Worm (Caenorhabditis elegans) whole organism, young adult: ENCODE data around the gene F45D3.2.

Experiments used
- C06A6.2 ChIP-seq: fragments of 200-800 bp; sonication (Bioruptor generic); conservative IDR thresholded peaks from 2 replicates; pipeline ENCODE4 v1.3.6; 2022; ENCODE audit warnings: missing genetic modification characterization, missing compliant biosample characterization
- D2030.7 ChIP-seq: fragments of 200-800 bp; sonication (Bioruptor generic); IDR thresholded peaks from 2 replicates; pipeline ENCODE4 v1.3.6; 2022; ENCODE audit warnings: missing genetic modification reagents, missing genetic modification characterization, missing compliant biosample characterization
- F23B12.7 ChIP-seq: sonication (generic microtip); optimal IDR thresholded peaks from 2 replicates; lab custom pipeline; 2017; ENCODE audit warnings: missing genetic modification characterization, mild to moderate bottlenecking, missing compliant biosample characterization, antibody characterized with exemption, moderate library complexity; ENCODE audit not compliant: insufficient read depth
- F37B4.10 ChIP-seq: fragments of 200-800 bp; sonication (Bioruptor generic); IDR thresholded peaks from 2 replicates; pipeline ENCODE4 v1.3.6; 2022; ENCODE audit warnings: missing genetic modification characterization, missing compliant biosample characterization
- F55B11.4 ChIP-seq: sonication (generic microtip); optimal IDR thresholded peaks from 2 replicates; lab custom pipeline; 2016; ENCODE audit warnings: missing compliant biosample characterization, missing genetic modification characterization, borderline replicate concordance; ENCODE audit not compliant: insufficient read depth
- K12H6.12 ChIP-seq: fragments of 200-800 bp; sonication (Bioruptor generic); optimal IDR thresholded peaks from 2 replicates; lab custom pipeline; 2018; ENCODE audit warnings: mild to moderate bottlenecking, missing genetic modification characterization, missing compliant biosample characterization
- Y95B8A.8 ChIP-seq: fragments of 200-800 bp; sonication (Bioruptor generic); IDR thresholded peaks from 2 replicates; pipeline ENCODE4 v1.3.6; 2022; ENCODE audit warnings: missing genetic modification reagents, missing genetic modification characterization, missing compliant biosample characterization
- ZK185.1 ChIP-seq: sonication (generic microtip); optimal IDR thresholded peaks from 2 replicates; lab custom pipeline; 2016; ENCODE audit warnings: mild to moderate bottlenecking, missing genetic modification characterization, missing compliant biosample characterization; ENCODE audit not compliant: poor library complexity, severe bottlenecking
- ama-1 ChIP-seq, 3 experiments: fragments of 150-350 bp in 1 of 3; sonication (generic microtip) in 2 of 3; optimal IDR thresholded peaks; 2 replicates each; lab custom pipeline; 2014 to 2018; ENCODE audit warnings: missing biosample characterization in 2 of 3, missing genetic modification characterization in 2 of 3, missing genetic modification reagents in 2 of 3
- attf-3 ChIP-seq: fragments of 200-800 bp; sonication (Bioruptor generic); conservative IDR thresholded peaks from 2 replicates; pipeline ENCODE4 v1.3.6; 2022; ENCODE audit warnings: missing genetic modification reagents, missing genetic modification characterization, missing compliant biosample characterization
- bed-1 ChIP-seq: fragments of 200-800 bp; sonication (Bioruptor generic); IDR thresholded peaks from 2 replicates; pipeline ENCODE4 v1.3.6; 2022; ENCODE audit warnings: missing genetic modification reagents, missing genetic modification characterization, missing compliant biosample characterization
- egl-18 ChIP-seq: fragments of 200-800 bp; sonication (Bioruptor generic); IDR thresholded peaks from 2 replicates; pipeline ENCODE4 v1.3.6; 2022; ENCODE audit warnings: missing genetic modification reagents, missing genetic modification characterization, missing compliant biosample characterization
- egrh-3 ChIP-seq: fragments of 200-800 bp; sonication (Bioruptor generic); IDR thresholded peaks from 2 replicates; pipeline ENCODE4 v1.3.6; 2022; ENCODE audit warnings: missing genetic modification reagents, missing genetic modification characterization, missing compliant biosample characterization
- ets-4 ChIP-seq: fragments of 200-800 bp; sonication (Bioruptor generic); optimal IDR thresholded peaks from 2 replicates; lab custom pipeline; 2018; ENCODE audit warnings: mild to moderate bottlenecking, missing genetic modification characterization, missing compliant biosample characterization
- hlh-12 ChIP-seq: sonication (generic microtip); optimal IDR thresholded peaks from 2 replicates; lab custom pipeline; 2016; ENCODE audit warnings: missing genetic modification characterization, missing compliant biosample characterization
- hmg-20 ChIP-seq: fragments of 200-800 bp; sonication (Bioruptor generic); IDR thresholded peaks from 2 replicates; pipeline ENCODE4 v1.3.6; 2022; ENCODE audit warnings: missing genetic modification reagents, missing genetic modification characterization, missing compliant biosample characterization
- hsf-1 ChIP-seq: fragments of 200-800 bp; sonication (Bioruptor generic); IDR thresholded peaks from 2 replicates; pipeline ENCODE4 v1.3.6; 2022; ENCODE audit warnings: missing genetic modification reagents, missing genetic modification characterization, missing compliant biosample characterization
- lag-1 ChIP-seq: fragments of 200-800 bp; sonication (Bioruptor generic); IDR thresholded peaks from 2 replicates; pipeline ENCODE4 v1.3.6; 2022; ENCODE audit warnings: missing genetic modification reagents, missing genetic modification characterization, missing compliant biosample characterization
- lin-26 ChIP-seq: fragments of 200-800 bp; sonication (Bioruptor generic); IDR thresholded peaks from 2 replicates; pipeline ENCODE4 v1.3.6; 2022; ENCODE audit warnings: missing genetic modification reagents, missing genetic modification characterization, missing compliant biosample characterization
- lsl-1 ChIP-seq: fragments of 200-800 bp; sonication (Bioruptor generic); optimal IDR thresholded peaks from 2 replicates; lab custom pipeline; 2018; ENCODE audit warnings: mild to moderate bottlenecking, missing genetic modification characterization, moderate library complexity, missing compliant biosample characterization
- lsy-27 ChIP-seq: sonication (generic microtip); optimal IDR thresholded peaks from 2 replicates; lab custom pipeline; 2017; ENCODE audit warnings: missing genetic modification characterization, mild to moderate bottlenecking, missing compliant biosample characterization, antibody characterized with exemption, missing genotype, borderline replicate concordance; ENCODE audit not compliant: insufficient read depth
- madf-10 ChIP-seq: sonication (generic microtip); optimal IDR thresholded peaks from 2 replicates; lab custom pipeline; 2016; ENCODE audit warnings: mild to moderate bottlenecking, missing genetic modification characterization, missing compliant biosample characterization
- madf-3 ChIP-seq: fragments of 200-800 bp; sonication (Bioruptor generic); IDR thresholded peaks from 2 replicates; pipeline ENCODE4 v1.3.6; 2022; ENCODE audit warnings: missing genetic modification reagents, missing genetic modification characterization, missing compliant biosample characterization
- madf-6 ChIP-seq: fragments of 200-800 bp; sonication (Bioruptor generic); IDR thresholded peaks from 2 replicates; pipeline ENCODE4 v1.3.6; 2022; ENCODE audit warnings: missing genetic modification reagents, missing genetic modification characterization, missing compliant biosample characterization
- mes-4 ChIP-seq: sonication (generic microtip); optimal IDR thresholded peaks from 2 replicates; lab custom pipeline; 2016; ENCODE audit warnings: missing genotype, missing genetic modification characterization, missing compliant biosample characterization
- nfyb-1 ChIP-seq: fragments of 200-800 bp; sonication (Bioruptor generic); IDR thresholded peaks from 2 replicates; pipeline ENCODE4 v1.3.6; 2022; ENCODE audit warnings: missing genetic modification reagents, missing genetic modification characterization, missing compliant biosample characterization
- rec-8 ChIP-seq, 2 experiments: sonication (generic microtip); optimal IDR thresholded peaks; 2 replicates each; lab custom pipeline; 2016; ENCODE audit warnings: mild to moderate bottlenecking in 2 of 2, missing genetic modification characterization in 2 of 2, missing genetic modification reagents in 2 of 2, missing genotype in 2 of 2, missing biosample characterization in 1 of 2, missing compliant biosample characterization in 1 of 2, moderate library complexity in 1 of 2
- snpc-1.1 ChIP-seq: sonication (generic microtip); optimal IDR thresholded peaks from 2 replicates; lab custom pipeline; 2017; ENCODE audit warnings: missing genetic modification characterization, mild to moderate bottlenecking, missing compliant biosample characterization, antibody characterized with exemption, moderate library complexity, missing genotype, missing genetic modification reagents; ENCODE audit not compliant: insufficient read depth
- somi-1 ChIP-seq: fragments of 200-800 bp; sonication (Bioruptor generic); optimal IDR thresholded peaks from 2 replicates; lab custom pipeline; 2018; ENCODE audit warnings: mild to moderate bottlenecking, missing genetic modification characterization, missing compliant biosample characterization
- xnd-1 ChIP-seq: sonication (generic microtip); optimal IDR thresholded peaks from 2 replicates; lab custom pipeline; 2016; ENCODE audit warnings: missing genotype, missing genetic modification reagents, missing genetic modification characterization, missing compliant biosample characterization
- zim-3 ChIP-seq: sonication (generic microtip); optimal IDR thresholded peaks from 2 replicates; lab custom pipeline; 2017; ENCODE audit warnings: mild to moderate bottlenecking, missing genetic modification characterization, moderate library complexity, missing compliant biosample characterization
- ztf-22 ChIP-seq: fragments of 200-800 bp; sonication (Bioruptor generic); optimal IDR thresholded peaks from 2 replicates; lab custom pipeline; 2018; ENCODE audit warnings: mild to moderate bottlenecking, missing genetic modification characterization, moderate library complexity, missing compliant biosample characterization
- ztf-26 ChIP-seq: sonication (generic microtip); optimal IDR thresholded peaks from 2 replicates; lab custom pipeline; 2017; ENCODE audit warnings: missing genetic modification characterization, missing compliant biosample characterization

Gene F45D3.2

ce11 chrV:12553286-12553725 lies 12.5 kb downstream of the F45D3.2 start (continued):
- TF ChIP-seq xnd-1 (tag; lab: Kevin White, UChicago) (no peak), egl-18 (GFP tag; lab: Robert Waterston, UW) (no peak), mes-4 (no peak), somi-1 (GFP tag; lab: Kevin White, UChicago) (peak; percentile 87), lin-26 (GFP tag; lab: Robert Waterston, UW) (no peak), hmg-20 (no peak), ets-4 (GFP tag; lab: Kevin White, UChicago) (no peak), K12H6.12 (tag; lab: Kevin White, UChicago) (no peak), madf-3 (GFP tag; lab: Robert Waterston, UW) (no peak), hlh-12 (tag; lab: Kevin White, UChicago) (no peak), F37B4.10 (GFP tag; lab: Robert Waterston, UW) (no peak), nfyb-1 (GFP tag; lab: Robert Waterston, UW) (no peak), snpc-1.1 (tag; lab: Kevin White, UChicago) (no peak), rec-8 (tag; optimal IDR thresholded peaks at IDR 0.05; lab: Kevin White, UChicago) (no peak), bed-1 (no peak), C06A6.2 (GFP tag; lab: Robert Waterston, UW) (peak; percentile 59; the same call in 1 of the 2 replicates), egrh-3 (no peak), ztf-22 (GFP tag; lab: Kevin White, UChicago) (no peak), hsf-1 (GFP tag; lab: Robert Waterston, UW) (no peak)

ce11 chrV:12554172-12555031 lies 13.6 kb downstream of the F45D3.2 start:
- TF ChIP-seq somi-1 (GFP tag; lab: Kevin White, UChicago) (peak; percentile 45), lsy-27 (tag; lab: Kevin White, UChicago) (no peak), C06A6.2 (GFP tag; lab: Robert Waterston, UW) (0 out of 2 replicates have a peak, but pooled peaks have one; percentile 14), madf-10 (no peak), ama-1 (optimal IDR thresholded peaks at IDR 0.05; lab: Kevin White, UChicago) (peak; percentile 54), ama-1 (GFP tag; optimal IDR thresholded peaks at IDR 0.05; lab: Kevin White, UChicago) (no peak), ztf-26 (tag; lab: Kevin White, UChicago) (peak; percentile 32), F55B11.4 (tag; lab: Kevin White, UChicago) (no peak)
- TF ChIP-seq, all 124 proteins: peak for 4

ce11 chrV:12555872-12556271 lies 15.0 kb downstream of the F45D3.2 start:
- TF ChIP-seq somi-1 (GFP tag; lab: Kevin White, UChicago), result no peak
- 0 out of 2 replicates have a peak, but pooled peaks have one; percentile 45 for TF ChIP-seq Y95B8A.8 (GFP tag; lab: Robert Waterston, UW)
- TF ChIP-seq lag-1 (GFP tag; lab: Robert Waterston, UW), result no peak

ce11 chrV:12556904-12557303 lies 16.1 kb downstream of the F45D3.2 start:
- TF ChIP-seq Y95B8A.8 (GFP tag; lab: Robert Waterston, UW) (0 out of 2 replicates have a peak, but pooled peaks have one; percentile 16), D2030.7 (GFP tag; lab: Robert Waterston, UW) (no peak)

- TF ChIP-seq madf-6 (0 out of 2 replicates have a peak, but pooled peaks have one; percentile 13), F23B12.7 (tag; lab: Kevin White, UChicago) (no peak), zim-3 (no peak), attf-3 (GFP tag; lab: Robert Waterston, UW) (peak; percentile 96), D2030.7 (GFP tag; lab: Robert Waterston, UW) (no peak), xnd-1 (tag; lab: Kevin White, UChicago) (peak; percentile 10), ZK185.1 (tag; lab: Kevin White, UChicago) (no peak), lsl-1 (peak; percentile 63)
These were observed 19.5 kb downstream of the F45D3.2 start, which contains the start of gene sel-1 for ce11 chrV:12560328-12560782. TSS of gene sel-1 (plus strand) at chrV:12560732.
